Fruit fly (Drosophila melanogaster) whole organism, embryonic: ENCODE data around the gene TkR86C.

ENCODE experiments used
- Blimp-1 ChIP-seq: fragments of 200-800 bp; sonication (Bioruptor generic); optimal IDR thresholded peaks from 3 replicates; lab custom pipeline; 2018; ENCODE audit warnings: missing biosample characterization, missing genetic modification characterization, mild to moderate bottlenecking, moderate library complexity, missing genetic modification reagents
- CG10431 ChIP-seq: fragments of 200-800 bp; sonication (Bioruptor generic); optimal IDR thresholded peaks from 3 replicates; lab custom pipeline; 2018; ENCODE audit warnings: missing biosample characterization, mild to moderate bottlenecking, missing genetic modification characterization
- CG10565 ChIP-seq: fragments of 200-800 bp; sonication (Bioruptor generic); optimal IDR thresholded peaks from 3 replicates; lab custom pipeline; 2016; ENCODE audit warnings: missing biosample characterization, mild to moderate bottlenecking, missing genetic modification characterization
- CG10979 ChIP-seq: fragments of 200-800 bp; sonication (Bioruptor generic); optimal IDR thresholded peaks from 2 replicates; lab custom pipeline; 2018; ENCODE audit warnings: missing biosample characterization, mild to moderate bottlenecking, missing genetic modification characterization, moderate library complexity
- CG12942 ChIP-seq: fragments of 200-800 bp; sonication (Bioruptor generic); optimal IDR thresholded peaks from 3 replicates; lab custom pipeline; 2016; ENCODE audit warnings: missing biosample characterization, missing genetic modification characterization
- CG13296 ChIP-seq: fragments of 200-800 bp; sonication (Bioruptor generic); optimal IDR thresholded peaks from 3 replicates; lab custom pipeline; 2018; ENCODE audit warnings: missing biosample characterization, mild to moderate bottlenecking, missing genetic modification characterization
- CG14667 ChIP-seq: fragments of 200-800 bp; sonication (Bioruptor generic); IDR thresholded peaks from 2 replicates; pipeline ENCODE4 v1.3.6; 2022; ENCODE audit warnings: missing biosample characterization, missing genetic modification characterization
- CG14965 ChIP-seq: fragments of 200-800 bp; sonication (Bioruptor generic); optimal IDR thresholded peaks from 2 replicates; lab custom pipeline; 2016; ENCODE audit warnings: missing biosample characterization, missing genetic modification characterization, borderline replicate concordance
- CG15696 ChIP-seq: fragments of 200-800 bp; sonication (Bioruptor generic); optimal IDR thresholded peaks from 2 replicates; lab custom pipeline; 2019; ENCODE audit warnings: missing biosample characterization, mild to moderate bottlenecking, missing genetic modification characterization, moderate library complexity
- CG1647 ChIP-seq: fragments of 200-800 bp; sonication (Bioruptor generic); optimal IDR thresholded peaks from 3 replicates; lab custom pipeline; 2016; ENCODE audit warnings: missing biosample characterization, missing genetic modification characterization
- CG2202 ChIP-seq: fragments of 200-800 bp; sonication (Bioruptor generic); optimal IDR thresholded peaks from 2 replicates; lab custom pipeline; 2018; ENCODE audit warnings: missing biosample characterization, mild to moderate bottlenecking, missing genetic modification characterization
- CG31224 ChIP-seq: fragments of 200-800 bp; sonication (Bioruptor generic); IDR thresholded peaks from 2 replicates; pipeline ENCODE4 v1.3.6; 2022; ENCODE audit warnings: missing biosample characterization, missing genetic modification characterization
- CG31365 ChIP-seq: fragments of 200-800 bp; sonication (Bioruptor generic); optimal IDR thresholded peaks from 2 replicates; lab custom pipeline; 2018; ENCODE audit warnings: missing biosample characterization, mild to moderate bottlenecking, missing genetic modification characterization
- CG32772 ChIP-seq: fragments of 200-800 bp; sonication (Bioruptor generic); IDR thresholded peaks from 2 replicates; pipeline ENCODE4 v1.3.6; 2022; ENCODE audit warnings: missing biosample characterization, missing genetic modification characterization
- CG4360 ChIP-seq: fragments of 200-800 bp; sonication (Bioruptor generic); IDR thresholded peaks from 2 replicates; pipeline ENCODE4 v1.3.6; 2022; ENCODE audit warnings: missing biosample characterization, missing genetic modification characterization
- CG43689 ChIP-seq: fragments of 200-800 bp; sonication (Bioruptor generic); IDR thresholded peaks from 2 replicates; pipeline ENCODE4 v1.3.6; 2022; ENCODE audit warnings: missing biosample characterization, missing genetic modification characterization
- CG8290 ChIP-seq, 3 experiments: fragments of 200-800 bp; sonication (Bioruptor generic); optimal IDR thresholded peaks; 2 replicates each; lab custom pipeline; 2016 to 2019; ENCODE audit warnings: missing biosample characterization in 3 of 3, missing genetic modification characterization in 3 of 3, mild to moderate bottlenecking in 2 of 3, moderate library complexity in 1 of 3
- CG9437 ChIP-seq: fragments of 200-800 bp; sonication (Bioruptor generic); optimal IDR thresholded peaks from 2 replicates; lab custom pipeline; 2018; ENCODE audit warnings: missing biosample characterization, mild to moderate bottlenecking, missing genetic modification characterization
- CHES-1-like ChIP-seq: fragments of 200-800 bp; sonication (Bioruptor generic); optimal IDR thresholded peaks from 2 replicates; lab custom pipeline; 2016; ENCODE audit warnings: missing biosample characterization, missing genetic modification characterization
- Dad ChIP-seq: fragments of 200-800 bp; sonication (Bioruptor generic); optimal IDR thresholded peaks from 3 replicates; lab custom pipeline; 2016; ENCODE audit warnings: missing biosample characterization, missing genetic modification characterization
- E2f1 ChIP-seq: fragments of 200-800 bp; sonication (Bioruptor generic); IDR thresholded peaks from 2 replicates; pipeline ENCODE4 v1.3.6; 2022; ENCODE audit warnings: missing biosample characterization, missing genetic modification characterization
- ERR ChIP-seq: fragments of 200-800 bp; sonication (Bioruptor generic); optimal IDR thresholded peaks from 2 replicates; lab custom pipeline; 2016; ENCODE audit warnings: missing biosample characterization, missing genetic modification characterization
- Ets97D ChIP-seq: fragments of 200-800 bp; sonication (Bioruptor generic); optimal IDR thresholded peaks from 3 replicates; lab custom pipeline; 2016; ENCODE audit warnings: missing biosample characterization, missing genetic modification characterization
- Fer2 ChIP-seq: fragments of 200-800 bp; sonication (Bioruptor generic); optimal IDR thresholded peaks from 2 replicates; lab custom pipeline; 2018; ENCODE audit warnings: missing biosample characterization, mild to moderate bottlenecking, missing genetic modification characterization, moderate library complexity
- HHEX ChIP-seq: fragments of 200-800 bp; sonication (Bioruptor generic); optimal IDR thresholded peaks from 3 replicates; lab custom pipeline; 2017; ENCODE audit warnings: missing biosample characterization, mild to moderate bottlenecking, missing genetic modification characterization, missing genetic modification reagents
- Hand ChIP-seq: fragments of 200-800 bp; sonication (Bioruptor generic); optimal IDR thresholded peaks from 2 replicates; lab custom pipeline; 2017; ENCODE audit warnings: mild to moderate bottlenecking, missing biosample characterization, missing genetic modification reagents, missing genetic modification characterization
- Hmx ChIP-seq: fragments of 200-800 bp; sonication (Bioruptor generic); optimal IDR thresholded peaks from 2 replicates; lab custom pipeline; 2016; ENCODE audit warnings: missing biosample characterization, missing genetic modification characterization
- Myb ChIP-seq: fragments of 200-800 bp; sonication (Bioruptor generic); optimal IDR thresholded peaks from 2 replicates; lab custom pipeline; 2016; ENCODE audit warnings: missing biosample characterization, missing genetic modification characterization
- Oaz ChIP-seq: fragments of 200-800 bp; sonication (Bioruptor generic); IDR thresholded peaks from 2 replicates; pipeline ENCODE4 v1.3.6; 2022; ENCODE audit warnings: missing biosample characterization, missing genetic modification characterization
- Six4 ChIP-seq: fragments of 200-800 bp; sonication (Bioruptor generic); optimal IDR thresholded peaks from 2 replicates; lab custom pipeline; 2016; ENCODE audit warnings: missing biosample characterization, missing genetic modification characterization
- Usf ChIP-seq: fragments of 200-800 bp; sonication (Bioruptor generic); optimal IDR thresholded peaks from 2 replicates; lab custom pipeline; 2017; ENCODE audit warnings: missing genotype, missing biosample characterization, missing genetic modification characterization
- Xbp1 ChIP-seq: fragments of 200-800 bp; sonication (Bioruptor generic); optimal IDR thresholded peaks from 3 replicates; lab custom pipeline; 2016; ENCODE audit warnings: missing biosample characterization, mild to moderate bottlenecking, missing genetic modification characterization
- cg ChIP-seq: fragments of 200-800 bp; sonication (Bioruptor generic); optimal IDR thresholded peaks from 3 replicates; lab custom pipeline; 2019; ENCODE audit warnings: missing biosample characterization, mild to moderate bottlenecking, missing genetic modification characterization, moderate library complexity
- fd3F ChIP-seq: fragments of 200-800 bp; sonication (Bioruptor generic); optimal IDR thresholded peaks from 2 replicates; lab custom pipeline; 2018; ENCODE audit warnings: missing biosample characterization, mild to moderate bottlenecking, missing genetic modification characterization, moderate library complexity
- gsb-n ChIP-seq: fragments of 200-800 bp; sonication (Bioruptor generic); optimal IDR thresholded peaks from 3 replicates; lab custom pipeline; 2018; ENCODE audit warnings: missing biosample characterization, mild to moderate bottlenecking, missing genetic modification characterization
- gt ChIP-seq: fragments of 200-800 bp; sonication (Bioruptor generic); IDR thresholded peaks from 2 replicates; pipeline ENCODE4 v1.3.6; 2022; ENCODE audit warnings: missing biosample characterization, missing genetic modification characterization
- ham ChIP-seq: fragments of 200-800 bp; sonication (Bioruptor generic); IDR thresholded peaks from 2 replicates; pipeline ENCODE4 v1.3.6; 2022; ENCODE audit warnings: missing biosample characterization, missing genetic modification characterization
- hkb ChIP-seq, 2 experiments: fragments of 200-800 bp in 1 of 2; fragments of >200 bp in 1 of 2; sonication (Bioruptor generic) in 1 of 2; IDR thresholded peaks in 1 of 2; optimal IDR thresholded peaks in 1 of 2; 2 replicates each; pipeline versions ENCODE4 v1.3.6 to Lab custom; 2017 to 2022; ENCODE audit warnings: missing biosample characterization in 1 of 2, missing genetic modification characterization in 1 of 2
- insv ChIP-seq, 2 experiments: fragments of 200-800 bp; sonication (Bioruptor generic); optimal IDR thresholded peaks; 3 replicates each; lab custom pipeline; 2016 to 2018; ENCODE audit warnings: missing biosample characterization in 2 of 2, missing genetic modification characterization in 2 of 2
- lbe ChIP-seq: fragments of 200-800 bp; sonication (Bioruptor generic); optimal IDR thresholded peaks from 2 replicates; lab custom pipeline; 2016; ENCODE audit warnings: missing biosample characterization, mild to moderate bottlenecking, missing genetic modification characterization
- luna ChIP-seq: fragments of 200-800 bp; sonication (Bioruptor generic); optimal IDR thresholded peaks from 2 replicates; lab custom pipeline; 2016; ENCODE audit warnings: missing biosample characterization, missing genetic modification characterization
- odd ChIP-seq: fragments of 200-800 bp; sonication (Bioruptor generic); optimal IDR thresholded peaks from 2 replicates; lab custom pipeline; 2017; ENCODE audit warnings: missing biosample characterization, mild to moderate bottlenecking, missing genetic modification characterization
- org-1 ChIP-seq: fragments of 200-800 bp; sonication (Bioruptor generic); optimal IDR thresholded peaks from 2 replicates; lab custom pipeline; 2017; ENCODE audit warnings: missing biosample characterization, missing genetic modification characterization
- repo ChIP-seq: fragments of 200-800 bp; sonication (Bioruptor generic); optimal IDR thresholded peaks from 2 replicates; lab custom pipeline; 2016; ENCODE audit warnings: missing biosample characterization, missing genetic modification characterization
- row ChIP-seq: fragments of 200-800 bp; sonication (Bioruptor generic); IDR thresholded peaks from 3 replicates; pipeline ENCODE4 v1.3.6; 2022; ENCODE audit warnings: missing biosample characterization, missing genetic modification characterization
- run ChIP-seq: fragments of 200-800 bp; sonication (Bioruptor generic); optimal IDR thresholded peaks from 3 replicates; lab custom pipeline; 2018; ENCODE audit warnings: missing biosample characterization, mild to moderate bottlenecking, missing genetic modification characterization
- sisA ChIP-seq: fragments of 200-800 bp; sonication (Bioruptor generic); IDR thresholded peaks from 2 replicates; pipeline ENCODE4 v1.3.6; 2022; ENCODE audit warnings: missing biosample characterization, missing genetic modification characterization
- unpg ChIP-seq: fragments of 200-800 bp; sonication (Bioruptor generic); optimal IDR thresholded peaks from 3 replicates; lab custom pipeline; 2018; ENCODE audit warnings: missing biosample characterization, mild to moderate bottlenecking, missing genetic modification characterization, moderate library complexity
- wek ChIP-seq: fragments of 200-800 bp; sonication (Bioruptor generic); optimal IDR thresholded peaks from 3 replicates; lab custom pipeline; 2018; ENCODE audit warnings: missing biosample characterization, mild to moderate bottlenecking, missing genetic modification characterization, moderate library complexity
- zf30C ChIP-seq: fragments of 200-800 bp; sonication (Bioruptor generic); optimal IDR thresholded peaks from 3 replicates; lab custom pipeline; 2018; ENCODE audit warnings: missing biosample characterization, mild to moderate bottlenecking, missing genetic modification characterization

TkR86C gene

dm6 chr3R:10784058-10784499 is 33.1 kb upstream of the TkR86C start, which contains the start of the genes mRpL37 and Rbp1 (continued):
- no peak for TF ChIP-seq repo (GFP tag; lab: Kevin White, UChicago)
- peak; percentile 42 for TF ChIP-seq CHES-1-like
- TF ChIP-seq fd3F (GFP tag; lab: Kevin White, UChicago): peak; percentile 66
- TF ChIP-seq CG32772: peak; percentile 64; the same call in 1 of the 2 replicates
- peak; percentile 51 for TF ChIP-seq HHEX (GFP tag; lab: Kevin White, UChicago)
- peak; percentile 71 for TF ChIP-seq CG8290 (GFP tag; optimal IDR thresholded peaks at IDR 0.05; lab: Kevin White, UChicago)
- TF ChIP-seq CG8290 (tag; optimal IDR thresholded peaks at IDR 0.05; lab: Kevin White, UChicago): no peak
- TF ChIP-seq run (tag; lab: Kevin White, UChicago): no peak
- no peak for TF ChIP-seq Oaz (GFP tag; lab: Robert Waterston, UW)
- TF ChIP-seq CG14965 (GFP tag; lab: Kevin White, UChicago): no peak
- TF ChIP-seq Myb (GFP tag; lab: Kevin White, UChicago): no peak
- peak; percentile 31 for TF ChIP-seq Six4 (GFP tag; lab: Kevin White, UChicago)
- no peak for TF ChIP-seq CG31365 (tag; lab: Kevin White, UChicago)
- peak; percentile 58 for TF ChIP-seq CG9437 (GFP tag; lab: Kevin White, UChicago)
- TF ChIP-seq hkb (optimal IDR thresholded peaks at IDR 0.05; lab: Kevin White, UChicago): peak; percentile 13
- TF ChIP-seq hkb (GFP tag; IDR thresholded peaks at IDR 0.05; lab: Robert Waterston, UW): no peak
- peak; percentile 75 for TF ChIP-seq CG12942 (GFP tag; lab: Kevin White, UChicago)
- no peak for TF ChIP-seq zf30C (GFP tag; lab: Kevin White, UChicago)
- no peak for TF ChIP-seq ERR (GFP tag; lab: Kevin White, UChicago)
- TF ChIP-seq CG10979 (tag; lab: Kevin White, UChicago): peak; percentile 63
- peak; percentile 23 for TF ChIP-seq CG2202 (tag; lab: Kevin White, UChicago)
- no peak for TF ChIP-seq wek
- peak; percentile 11; the same call in 1 of the 2 replicates for TF ChIP-seq gt (GFP tag; lab: Robert Waterston, UW)
- TF ChIP-seq CG1647: peak; percentile 33
- TF ChIP-seq org-1 (GFP tag; lab: Kevin White, UChicago): no peak
- peak; percentile 24 for TF ChIP-seq Dad (GFP tag; lab: Kevin White, UChicago)
- peak; percentile 48 for TF ChIP-seq CG14667 (GFP tag; lab: Robert Waterston, UW)
- TF ChIP-seq Blimp-1 (GFP tag; lab: Kevin White, UChicago): no peak
- peak; percentile 45 for TF ChIP-seq Fer2
- TF ChIP-seq CG10431 (GFP tag; lab: Kevin White, UChicago): no peak
- no peak for TF ChIP-seq luna (GFP tag; lab: Kevin White, UChicago)
- TF ChIP-seq unpg: peak; percentile 69
- peak; percentile 54 for TF ChIP-seq Ets97D (GFP tag; lab: Kevin White, UChicago)
- TF ChIP-seq sisA: peak; percentile 86
- TF ChIP-seq CG10565 (GFP tag; lab: Kevin White, UChicago): no peak
- TF ChIP-seq CG4360 (GFP tag; lab: Robert Waterston, UW): no peak
- TF ChIP-seq E2f1 (GFP tag; lab: Robert Waterston, UW): peak; percentile 68; the same call in 1 of the 2 replicates
- no peak for TF ChIP-seq Hand
- peak; percentile 97 for TF ChIP-seq row (GFP tag; lab: Robert Waterston, UW)
- TF ChIP-seq Xbp1 (GFP tag; lab: Kevin White, UChicago): peak; percentile 86
- TF ChIP-seq ham (GFP tag; lab: Robert Waterston, UW): no peak
- peak in 1 of 2 experiments; percentile 42 for TF ChIP-seq insv (GFP tag; optimal IDR thresholded peaks at IDR 0.05; lab: Kevin White, UChicago)
- TF ChIP-seq Usf (GFP tag; lab: Kevin White, UChicago): peak; percentile 51
- no peak for TF ChIP-seq lbe (GFP tag; lab: Kevin White, UChicago)
- peak; percentile 47 for TF ChIP-seq CG13296 (GFP tag; lab: Kevin White, UChicago)
- TF ChIP-seq gsb-n (tag; lab: Kevin White, UChicago): no peak
- no peak for TF ChIP-seq odd (GFP tag; lab: Kevin White, UChicago)
- TF ChIP-seq CG31224 (GFP tag; lab: Robert Waterston, UW): 0 out of 2 replicates have a peak, but pooled peaks have one; percentile 52
- TF ChIP-seq CG43689: no peak
- no peak for TF ChIP-seq Hmx (GFP tag; lab: Kevin White, UChicago)
- TF ChIP-seq CG15696 (tag; lab: Kevin White, UChicago): peak; percentile 88
- no peak for TF ChIP-seq cg (GFP tag; lab: Kevin White, UChicago)
